Worm (Caenorhabditis elegans): Measurements from ENCODE around the gene dmd-10.

DNA sequence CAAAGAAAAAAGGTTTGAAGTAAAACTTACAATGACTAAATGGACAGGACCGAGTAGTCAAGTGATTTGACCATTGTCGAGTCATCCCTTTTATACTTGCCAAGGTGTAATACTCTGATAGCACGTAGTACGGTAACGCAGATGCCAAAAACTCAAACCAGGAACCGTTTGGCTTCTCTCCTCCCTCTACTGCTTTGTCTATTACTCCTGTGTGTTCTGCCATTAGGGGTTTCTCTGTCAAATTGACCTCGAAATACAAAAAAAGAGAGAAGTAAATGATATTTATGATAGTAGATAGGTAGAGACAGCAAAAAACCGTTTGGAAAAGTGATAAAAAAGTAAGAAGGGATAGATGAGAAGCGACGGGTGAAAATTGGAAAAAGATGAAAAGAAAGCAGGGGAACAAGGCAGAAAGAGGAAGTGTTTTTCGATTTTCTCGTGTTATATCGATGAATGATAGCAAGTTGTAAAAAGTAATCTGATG, 34.2 kb downstream of the dmd-10 start, which contains the start of the genes col-159 and col-160:
- no peak for TF ChIP-seq mep-1 (tag; optimal IDR thresholded peaks at IDR 0.05)
- no peak for TF ChIP-seq tbx-8 (GFP tag; optimal IDR thresholded peaks at IDR 0.05)
- no peak for TF ChIP-seq zip-8 (tag; optimal IDR thresholded peaks at IDR 0.05)
- no peak for TF ChIP-seq flh-1 (GFP tag; optimal IDR thresholded peaks at IDR 0.05)
- no peak for TF ChIP-seq sptf-1 (tag; optimal IDR thresholded peaks at IDR 0.05)
- no peak for TF ChIP-seq lsy-2 (tag; optimal IDR thresholded peaks at IDR 0.05)
- TF ChIP-seq mab-5 (tag; optimal IDR thresholded peaks at IDR 0.05) = no peak
- TF ChIP-seq pha-4 (tag; optimal IDR thresholded peaks at IDR 0.05) = no peak
- TF ChIP-seq blmp-1 (tag; optimal IDR thresholded peaks at IDR 0.05) = no peak
- no peak for TF ChIP-seq nhr-237 (tag; optimal IDR thresholded peaks at IDR 0.05)

Data from whole organism, mixed stage, embryonic.